Worm (Caenorhabditis elegans) whole organism, L4 larva: ENCODE measurements around the gene hpx-2.
A peak's percentile ranks its signal among the peaks of the same experiment; 100 is the strongest.

Experiments used
- D1046.2 ChIP-seq: fragments of 200-800 bp; sonication (Bioruptor generic); IDR thresholded peaks from 2 replicates; pipeline ENCODE4 v1.3.6; 2022; ENCODE audit warnings: missing genetic modification characterization, missing compliant biosample characterization
- F37D6.2 ChIP-seq: sonication (generic microtip); optimal IDR thresholded peaks from 2 replicates; lab custom pipeline; 2016; ENCODE audit warnings: mild to moderate bottlenecking, missing genetic modification characterization, missing compliant biosample characterization
- F44E2.7 ChIP-seq: fragments of 200-800 bp; sonication (Bioruptor generic); IDR thresholded peaks from 2 replicates; pipeline ENCODE4 v2.1.2; 2022; ENCODE audit warnings: missing genetic modification characterization, missing compliant biosample characterization
- F49E8.2 ChIP-seq: sonication (generic microtip); optimal IDR thresholded peaks from 2 replicates; lab custom pipeline; 2016; ENCODE audit warnings: missing compliant biosample characterization, mild to moderate bottlenecking, missing genetic modification characterization, borderline replicate concordance
- Y5F2A.4 ChIP-seq: fragments of 200-800 bp; sonication (Bioruptor generic); optimal IDR thresholded peaks from 2 replicates; lab custom pipeline; 2018; ENCODE audit warnings: mild to moderate bottlenecking, missing genetic modification characterization, missing compliant biosample characterization
- ZK546.5 ChIP-seq, 2 experiments: sonication (generic microtip); optimal IDR thresholded peaks; 2 replicates each; lab custom pipeline; 2017; ENCODE audit warnings: missing biosample characterization in 2 of 2, missing genetic modification characterization in 2 of 2
- aha-1 ChIP-seq: fragments of 150-350 bp; peaks from one replicate; lab custom pipeline; 2014; ENCODE audit warnings: missing biosample characterization, missing genetic modification characterization
- ama-1 ChIP-seq: fragments of 150-350 bp; optimal IDR thresholded peaks from 2 replicates; lab custom pipeline; 2014; ENCODE audit warnings: inconsistent platforms, mixed read lengths
- attf-4 ChIP-seq: sonication (generic microtip); optimal IDR thresholded peaks from 3 replicates; lab custom pipeline; 2017; ENCODE audit warnings: missing biosample characterization, missing genetic modification characterization
- ceh-32 ChIP-seq: sonication (generic microtip); optimal IDR thresholded peaks from 2 replicates; lab custom pipeline; 2016; ENCODE audit warnings: mild to moderate bottlenecking, missing genetic modification characterization, missing compliant biosample characterization; ENCODE audit not compliant: poor library complexity
- ces-1 ChIP-seq: fragments of 150-350 bp; sonication (generic microtip); optimal IDR thresholded peaks from 4 replicates; lab custom pipeline; 2014; ENCODE audit warnings: missing biosample characterization, missing genetic modification reagents, missing genetic modification characterization
- ctbp-1 ChIP-seq: fragments of 200-800 bp; sonication (Bioruptor generic); IDR thresholded peaks from 2 replicates; pipeline ENCODE4 v1.3.6; 2022; ENCODE audit warnings: missing genetic modification reagents, missing genetic modification characterization, missing compliant biosample characterization
- daf-8 ChIP-seq: fragments of 200-800 bp; sonication (Bioruptor generic); IDR thresholded peaks from 2 replicates; pipeline ENCODE4 v1.3.6; 2022; ENCODE audit warnings: missing genetic modification characterization, missing compliant biosample characterization
- dpl-1 ChIP-seq: fragments of 150-350 bp; optimal IDR thresholded peaks from 2 replicates; lab custom pipeline; 2014; ENCODE audit warnings: missing biosample characterization, missing genetic modification reagents, missing genetic modification characterization
- fkh-10 ChIP-seq: fragments of 150-350 bp; optimal IDR thresholded peaks from 2 replicates; lab custom pipeline; 2014; ENCODE audit warnings: missing biosample characterization, missing genetic modification reagents, missing genetic modification characterization
- gei-8 ChIP-seq: fragments of 200-800 bp; sonication (Bioruptor generic); optimal IDR thresholded peaks from 2 replicates; lab custom pipeline; 2018; ENCODE audit warnings: mild to moderate bottlenecking, missing genetic modification characterization, missing compliant biosample characterization
- lim-7 ChIP-seq: fragments of 200-800 bp; sonication (Bioruptor generic); IDR thresholded peaks from 2 replicates; pipeline ENCODE4 v1.3.6; 2022; ENCODE audit warnings: missing genetic modification characterization, missing compliant biosample characterization
- lin-1 ChIP-seq: fragments of 200-800 bp; sonication (Bioruptor generic); IDR thresholded peaks from 2 replicates; pipeline ENCODE4 v1.3.6; 2022; ENCODE audit warnings: missing genetic modification reagents, missing genetic modification characterization, missing compliant biosample characterization
- lin-38 ChIP-seq: fragments of 200-800 bp; sonication (Bioruptor generic); IDR thresholded peaks from 2 replicates; pipeline ENCODE4 v1.3.6; 2022; ENCODE audit warnings: missing genetic modification reagents, missing genetic modification characterization, missing compliant biosample characterization
- madf-9 ChIP-seq: fragments of 200-800 bp; sonication (Bioruptor generic); conservative IDR thresholded peaks from 2 replicates; pipeline ENCODE4 v1.3.6; 2022; ENCODE audit warnings: missing genetic modification reagents, missing genetic modification characterization, missing compliant biosample characterization
- mdl-1 ChIP-seq, 2 experiments: fragments of 150-350 bp in 1 of 2; sonication (generic microtip) in 1 of 2; optimal IDR thresholded peaks; 2 replicates each; lab custom pipeline; 2014 to 2017; ENCODE audit warnings: missing biosample characterization in 2 of 2, missing genetic modification characterization in 2 of 2
- mep-1 ChIP-seq: fragments of 150-350 bp; sonication (generic microtip); optimal IDR thresholded peaks from 3 replicates; lab custom pipeline; 2014; ENCODE audit warnings: missing biosample characterization, missing genetic modification characterization
- mes-2 ChIP-seq: sonication (generic microtip); optimal IDR thresholded peaks from 2 replicates; lab custom pipeline; 2016; ENCODE audit warnings: missing genotype, mild to moderate bottlenecking, missing genetic modification characterization, missing compliant biosample characterization; ENCODE audit not compliant: poor library complexity, severe bottlenecking
- mxl-2 ChIP-seq: fragments of 200-800 bp; sonication (Bioruptor generic); conservative IDR thresholded peaks from 2 replicates; pipeline ENCODE4 v1.3.6; 2022; ENCODE audit warnings: missing genetic modification reagents, missing genetic modification characterization, missing compliant biosample characterization
- nhr-111 ChIP-seq: fragments of 200-800 bp; sonication (Bioruptor generic); optimal IDR thresholded peaks from 2 replicates; lab custom pipeline; 2018; ENCODE audit warnings: mild to moderate bottlenecking, missing genetic modification characterization, missing compliant biosample characterization
- nhr-41 ChIP-seq: fragments of 200-800 bp; sonication (Bioruptor generic); IDR thresholded peaks from 2 replicates; pipeline ENCODE4 v1.3.6; 2022; ENCODE audit warnings: missing genetic modification reagents, missing genetic modification characterization, missing compliant biosample characterization
- nhr-48 ChIP-seq: sonication (generic microtip); optimal IDR thresholded peaks from 2 replicates; lab custom pipeline; 2016; ENCODE audit warnings: mild to moderate bottlenecking, missing genetic modification characterization, missing compliant biosample characterization
- nhr-6 ChIP-seq: fragments of 150-350 bp; optimal IDR thresholded peaks from 2 replicates; lab custom pipeline; 2014; ENCODE audit warnings: missing biosample characterization, missing genetic modification characterization
- nhr-77 ChIP-seq: fragments of 150-350 bp; optimal IDR thresholded peaks from 2 replicates; lab custom pipeline; 2014; ENCODE audit warnings: missing biosample characterization, missing genetic modification characterization
- pha-4 ChIP-seq, 2 experiments: fragments of 150-350 bp in 1 of 2; fragments of 200-800 bp in 1 of 2; sonication (Bioruptor generic) in 1 of 2; IDR thresholded peaks in 1 of 2; optimal IDR thresholded peaks in 1 of 2; 2 replicates each; pipeline versions ENCODE4 v1.3.6 to Lab custom; 2014 to 2022; ENCODE audit warnings: missing genetic modification characterization in 2 of 2, missing genetic modification reagents in 2 of 2, missing biosample characterization in 1 of 2, missing compliant biosample characterization in 1 of 2
- snpc-1.2 ChIP-seq: fragments of 200-800 bp; sonication (Bioruptor generic); IDR thresholded peaks from 2 replicates; pipeline ENCODE4 v1.3.6; 2022; ENCODE audit warnings: missing genetic modification reagents, missing genetic modification characterization, missing compliant biosample characterization
- snpc-4 ChIP-seq: fragments of 150-350 bp; optimal IDR thresholded peaks from 2 replicates; lab custom pipeline; 2014; ENCODE audit warnings: missing biosample characterization, missing genetic modification characterization
- spr-3 ChIP-seq: fragments of 200-800 bp; sonication (Bioruptor generic); optimal IDR thresholded peaks from 2 replicates; lab custom pipeline; 2018; ENCODE audit warnings: mild to moderate bottlenecking, missing genetic modification characterization, missing compliant biosample characterization
- unc-39 ChIP-seq: sonication (generic microtip); optimal IDR thresholded peaks from 2 replicates; lab custom pipeline; 2017; ENCODE audit warnings: missing biosample characterization, missing genetic modification characterization
- unc-62 ChIP-seq, 3 experiments: fragments of 150-350 bp in 1 of 3; sonication (generic microtip); optimal IDR thresholded peaks in 2 of 3; peaks in 1 of 3; 1 replicate in 1 of 3; 2 replicates in 2 of 3; lab custom pipeline; 2014 to 2017; ENCODE audit warnings: missing biosample characterization in 3 of 3, missing genetic modification characterization in 3 of 3, missing genetic modification reagents in 3 of 3, missing genotype in 1 of 3
- vab-7 ChIP-seq: fragments of 200-800 bp; sonication (Bioruptor generic); IDR thresholded peaks from 2 replicates; pipeline ENCODE4 v1.3.6; 2022; ENCODE audit warnings: missing genetic modification reagents, missing genetic modification characterization, missing compliant biosample characterization
- zip-2 ChIP-seq: fragments of 150-350 bp; optimal IDR thresholded peaks from 2 replicates; lab custom pipeline; 2014; ENCODE audit warnings: missing biosample characterization, missing genetic modification characterization
- ztf-11 ChIP-seq: fragments of 150-350 bp; optimal IDR thresholded peaks from 2 replicates; lab custom pipeline; 2014; ENCODE audit warnings: missing biosample characterization, missing genetic modification characterization

hpx-2 gene

ce11 chrV:13858906-13859305 is 8.6 kb downstream of the hpx-2 start, which contains the start of gene srx-135:
Gene srx-135, plus strand, starts transcription at chrV:13859206.
- no peak for TF ChIP-seq gei-8 (GFP tag; lab: Kevin White, UChicago)

- TF ChIP-seq lin-1 (GFP tag; lab: Robert Waterston, UW) (no peak), dpl-1 (GFP tag; lab: Kevin White, UChicago) (no peak), vab-7 (GFP tag; lab: Robert Waterston, UW) (no peak), D1046.2 (GFP tag; lab: Robert Waterston, UW) (no peak), ceh-32 (tag; lab: Kevin White, UChicago) (no peak), mxl-2 (no peak), madf-9 (no peak), pha-4 (GFP tag; IDR thresholded peaks at IDR 0.05; lab: Robert Waterston, UW) (no peak), pha-4 (tag; optimal IDR thresholded peaks at IDR 0.05; lab: Kevin White, UChicago) (no peak), ctbp-1 (GFP tag; lab: Robert Waterston, UW) (no peak), F44E2.7 (GFP tag; lab: Robert Waterston, UW) (no peak), spr-3 (no peak), snpc-1.2 (GFP tag; lab: Robert Waterston, UW) (no peak), Y5F2A.4 (no peak), mep-1 (tag; lab: Kevin White, UChicago) (no peak), nhr-6 (tag; lab: Kevin White, UChicago) (no peak), attf-4 (tag; lab: Kevin White, UChicago) (no peak), ZK546.5 (tag; optimal IDR thresholded peaks at IDR 0.05; lab: Kevin White, UChicago) (no peak)
Measured at ce11 chrV:13862505-13862904, 12.2 kb downstream of the hpx-2 start, which contains the start of gene srx-137. Gene srx-137, plus strand, starts transcription at chrV:13862805.

- TF ChIP-seq nhr-41 (GFP tag; lab: Robert Waterston, UW) = no peak
- no peak for TF ChIP-seq lim-7
- TF ChIP-seq aha-1 (tag; lab: Kevin White, UChicago) = peak; percentile 90
- TF ChIP-seq F37D6.2 = no peak
- TF ChIP-seq unc-62 (GFP tag; optimal IDR thresholded peaks at IDR 0.05 in 1 of 2; lab: Kevin White, UChicago) = peak in 1 of 2 experiments; percentile 55
- TF ChIP-seq unc-62 (tag; optimal IDR thresholded peaks at IDR 0.05; lab: Kevin White, UChicago) = no peak
- no peak for TF ChIP-seq lin-38 (GFP tag; lab: Robert Waterston, UW)
- no peak for TF ChIP-seq snpc-1.2 (GFP tag; lab: Robert Waterston, UW)
- TF ChIP-seq spr-3 = no peak
- TF ChIP-seq mes-2 (tag; lab: Kevin White, UChicago) = no peak
- no peak for TF ChIP-seq nhr-77 (tag; lab: Kevin White, UChicago)
- no peak for TF ChIP-seq F44E2.7 (GFP tag; lab: Robert Waterston, UW)
Measured at ce11 chrV:13863700-13864099, 13.4 kb downstream of the hpx-2 start.

ce11 chrV:13866353-13866752 is 16.1 kb downstream of the hpx-2 start, which contains the start of gene nhr-175:
Gene nhr-175, plus strand, starts transcription at chrV:13866691.
- TF ChIP-seq ztf-11 (tag; lab: Kevin White, UChicago) (no peak), ceh-32 (tag; lab: Kevin White, UChicago) (no peak), mes-2 (tag; lab: Kevin White, UChicago) (no peak), nhr-111 (GFP tag; lab: Kevin White, UChicago) (no peak), nhr-77 (tag; lab: Kevin White, UChicago) (no peak), unc-39 (tag; lab: Kevin White, UChicago) (no peak), snpc-4 (tag; lab: Kevin White, UChicago) (no peak), ces-1 (no peak), fkh-10 (GFP tag; lab: Kevin White, UChicago) (no peak), nhr-48 (no peak), F37D6.2 (no peak), F49E8.2 (tag; lab: Kevin White, UChicago) (no peak), zip-2 (tag; lab: Kevin White, UChicago) (no peak), daf-8 (GFP tag; lab: Robert Waterston, UW) (no peak), ama-1 (lab: Kevin White, UChicago) (no peak), mdl-1 (tag; optimal IDR thresholded peaks at IDR 0.05; lab: Kevin White, UChicago) (no peak)
